Fruit fly (Drosophila melanogaster) whole organism, pupa: Measurements from ENCODE around the gene CG6005.
A peak's percentile ranks its signal among the peaks of the same experiment; 100 is the strongest.

ENCODE experiments used
- CG10348 ChIP-seq: fragments of 200-800 bp; sonication (Bioruptor generic); IDR thresholded peaks from 2 replicates; pipeline ENCODE4 v1.3.6; 2022; ENCODE audit warnings: missing biosample characterization, missing genetic modification characterization
- CG12605 ChIP-seq: fragments of 200-800 bp; sonication (Bioruptor generic); IDR thresholded peaks from 2 replicates; pipeline ENCODE4 v1.3.6; 2022; ENCODE audit warnings: missing biosample characterization, missing genetic modification characterization
- CG13204 ChIP-seq: fragments of 200-800 bp; sonication (Bioruptor generic); optimal IDR thresholded peaks from 2 replicates; lab custom pipeline; 2018; ENCODE audit warnings: missing biosample characterization, mild to moderate bottlenecking, missing genetic modification characterization, moderate library complexity
- CG14655 ChIP-seq: fragments of 200-800 bp; sonication (Bioruptor generic); optimal IDR thresholded peaks from 3 replicates; lab custom pipeline; 2017; ENCODE audit warnings: mild to moderate bottlenecking, missing biosample characterization, missing genetic modification reagents, missing genetic modification characterization
- CG15710 ChIP-seq: fragments of 200-800 bp; sonication (Bioruptor generic); optimal IDR thresholded peaks from 2 replicates; lab custom pipeline; 2018; ENCODE audit warnings: missing biosample characterization, mild to moderate bottlenecking, missing genetic modification characterization, moderate library complexity
- CG17806 ChIP-seq: fragments of 200-800 bp; sonication (Bioruptor generic); optimal IDR thresholded peaks from 2 replicates; lab custom pipeline; 2018; ENCODE audit warnings: missing biosample characterization, mild to moderate bottlenecking, missing genetic modification characterization, moderate library complexity
- CG32121 ChIP-seq: fragments of 200-800 bp; sonication (Bioruptor generic); IDR thresholded peaks from 2 replicates; pipeline ENCODE4 v1.3.6; 2022; ENCODE audit warnings: missing biosample characterization, missing genetic modification characterization
- CG34367 ChIP-seq: fragments of 200-800 bp; sonication (Bioruptor generic); optimal IDR thresholded peaks from 2 replicates; lab custom pipeline; 2018; ENCODE audit warnings: missing biosample characterization, mild to moderate bottlenecking, missing genetic modification characterization
- CG4496 ChIP-seq: fragments of 200-800 bp; sonication (Bioruptor generic); IDR thresholded peaks from 3 replicates; pipeline ENCODE4 v1.3.6; 2022; ENCODE audit warnings: missing biosample characterization, missing genetic modification characterization
- CG8159 ChIP-seq: fragments of 200-800 bp; sonication (Bioruptor generic); optimal IDR thresholded peaks from 3 replicates; lab custom pipeline; 2018; ENCODE audit warnings: missing biosample characterization, mild to moderate bottlenecking, missing genetic modification characterization, moderate library complexity
- CG8301 ChIP-seq: fragments of 200-800 bp; sonication (Bioruptor generic); optimal IDR thresholded peaks from 2 replicates; lab custom pipeline; 2018; ENCODE audit warnings: missing biosample characterization, mild to moderate bottlenecking, missing genetic modification characterization
- CG9948 ChIP-seq: fragments of 200-800 bp; sonication (Bioruptor generic); optimal IDR thresholded peaks from 2 replicates; lab custom pipeline; 2018; ENCODE audit warnings: missing biosample characterization, mild to moderate bottlenecking, missing genetic modification characterization, moderate library complexity
- D1 ChIP-seq: fragments of 200-800 bp; sonication (Bioruptor generic); optimal IDR thresholded peaks from 2 replicates; lab custom pipeline; 2018; ENCODE audit warnings: missing biosample characterization, mild to moderate bottlenecking, missing genetic modification characterization, moderate library complexity
- EcR ChIP-seq: fragments of 200-800 bp; sonication (Bioruptor generic); optimal IDR thresholded peaks from 3 replicates; lab custom pipeline; 2019; ENCODE audit warnings: missing biosample characterization, missing genetic modification characterization, mild to moderate bottlenecking, moderate library complexity, missing genetic modification reagents
- Ets98B ChIP-seq: fragments of 200-800 bp; sonication (Bioruptor generic); IDR thresholded peaks from 2 replicates; pipeline ENCODE4 v1.3.6; 2022; ENCODE audit warnings: missing biosample characterization, missing genetic modification characterization
- Pif1A ChIP-seq: fragments of 200-800 bp; sonication (Bioruptor generic); optimal IDR thresholded peaks from 3 replicates; lab custom pipeline; 2016; ENCODE audit warnings: missing biosample characterization, missing genetic modification characterization
- Pif1B ChIP-seq: fragments of 200-800 bp; sonication (Bioruptor generic); optimal IDR thresholded peaks from 3 replicates; lab custom pipeline; 2016; ENCODE audit warnings: missing biosample characterization, missing genetic modification characterization
- Snoo ChIP-seq: fragments of 200-800 bp; sonication (Bioruptor generic); optimal IDR thresholded peaks from 3 replicates; lab custom pipeline; 2017; ENCODE audit warnings: missing biosample characterization, mild to moderate bottlenecking, missing genetic modification characterization, inconsistent platforms
- fd96Ca ChIP-seq: fragments of 200-800 bp; sonication (Bioruptor generic); IDR thresholded peaks from 3 replicates; pipeline ENCODE4 v1.3.6; 2022; ENCODE audit warnings: missing biosample characterization, missing genetic modification characterization
- gl ChIP-seq: fragments of 200-800 bp; sonication (Bioruptor generic); optimal IDR thresholded peaks from 2 replicates; lab custom pipeline; 2018; ENCODE audit warnings: missing biosample characterization, mild to moderate bottlenecking, missing genetic modification characterization
- rn ChIP-seq: fragments of 200-800 bp; sonication (Bioruptor generic); IDR thresholded peaks from 2 replicates; pipeline ENCODE4 v1.3.6; 2022; ENCODE audit warnings: missing biosample characterization, missing genetic modification characterization

CG6005 gene

dm6 chr3R:18983614-18984185, 40.1 kb downstream of the CG6005 start, which contains the start of the genes snRNP-U1-C and gukh:
snRNP-U1-C (minus strand) TSS chr3R:18983650.
gukh (plus strand) TSS chr3R:18984025.
- TF ChIP-seq D1 (tag; lab: Kevin White, UChicago): no peak
- no peak for TF ChIP-seq gl (tag; lab: Kevin White, UChicago)
- peak; percentile 62 for TF ChIP-seq CG17806 (tag; lab: Kevin White, UChicago)
- TF ChIP-seq Pif1B (GFP tag; lab: Kevin White, UChicago): peak; percentile 73
- no peak for TF ChIP-seq CG10348 (GFP tag; lab: Robert Waterston, UW)
- TF ChIP-seq fd96Ca (GFP tag; lab: Robert Waterston, UW): peak; percentile 67
- TF ChIP-seq rn (GFP tag; lab: Robert Waterston, UW): peak; percentile 22; the same call in 1 of the 2 replicates
- TF ChIP-seq CG9948 (tag; lab: Kevin White, UChicago): peak; percentile 50
- TF ChIP-seq CG8159 (tag; lab: Kevin White, UChicago): peak; percentile 48
- peak; percentile 44 for TF ChIP-seq Pif1A (GFP tag; lab: Kevin White, UChicago)
- TF ChIP-seq CG15710 (tag; lab: Kevin White, UChicago): peak; percentile 71
- TF ChIP-seq CG14655 (GFP tag; lab: Kevin White, UChicago): peak; percentile 48
- TF ChIP-seq EcR (GFP tag; lab: Kevin White, UChicago): peak; percentile 48
- peak; percentile 65; the same call in 1 of the 2 replicates for TF ChIP-seq CG12605 (GFP tag; lab: Robert Waterston, UW)
- TF ChIP-seq CG4496 (GFP tag; lab: Robert Waterston, UW): peak; percentile 91
- peak; percentile 52 for TF ChIP-seq Snoo (tag; lab: Kevin White, UChicago)
- TF ChIP-seq CG32121 (GFP tag; lab: Robert Waterston, UW): peak; percentile 83
- no peak for TF ChIP-seq CG13204
- peak; percentile 44 for TF ChIP-seq CG8301
- TF ChIP-seq Ets98B (GFP tag; lab: Robert Waterston, UW): peak; percentile 86
- TF ChIP-seq CG34367 (tag; lab: Kevin White, UChicago): peak; percentile 65
- TF ChIP-seq, all 21 proteins: peak for 17

- TF ChIP-seq CG12605 (GFP tag; lab: Robert Waterston, UW) (peak; percentile 59), Pif1B (GFP tag; lab: Kevin White, UChicago) (peak; percentile 27), Pif1A (GFP tag; lab: Kevin White, UChicago) (peak; percentile 40), fd96Ca (GFP tag; lab: Robert Waterston, UW) (peak; percentile 36; the same call in 1 of the 3 replicates), CG34367 (tag; lab: Kevin White, UChicago) (peak; percentile 23), EcR (GFP tag; lab: Kevin White, UChicago) (no peak), rn (GFP tag; lab: Robert Waterston, UW) (no peak), CG9948 (tag; lab: Kevin White, UChicago) (no peak)
Measured at dm6 chr3R:18980863-18981536, 42.8 kb downstream of the CG6005 start, which contains the start of the genes dnk and Smu1. dnk (plus strand) TSS chr3R:18980995. Smu1 (minus strand) TSS chr3R:18981324.

dm6 chr3R:18978709-18979108, 45.1 kb downstream of the CG6005 start, which contains the start of gene euc:
euc (minus strand) TSS chr3R:18978809.
- TF ChIP-seq CG8159 (tag; lab: Kevin White, UChicago) (no peak), CG12605 (GFP tag; lab: Robert Waterston, UW) (no peak), CG13204 (no peak), CG4496 (GFP tag; lab: Robert Waterston, UW) (no peak), Snoo (tag; lab: Kevin White, UChicago) (no peak), CG34367 (tag; lab: Kevin White, UChicago) (no peak), CG15710 (tag; lab: Kevin White, UChicago) (no peak), CG8301 (no peak)
